Worm (Caenorhabditis elegans): ENCODE data around the gene nep-16.
"Not testable (repeated sequence)": the region's sequence is repeated elsewhere in the genome, so short reads cannot be mapped to it uniquely, and the experiment has no call there.

Gene nep-16

ce11 chrIV:7641758-7642157, at the start of gene nep-16:
Gene nep-16 (minus strand): TSS chrIV:7641858.
- TF ChIP-seq unc-62 (GFP tag; optimal IDR thresholded peaks at IDR 0.05), result no peak

- no peak for TF ChIP-seq unc-62 (GFP tag; optimal IDR thresholded peaks at IDR 0.05)
Measured at ce11 chrIV:7689326-7689725, 47.7 kb upstream of the nep-16 start.

- TF ChIP-seq unc-62 (GFP tag; optimal IDR thresholded peaks at IDR 0.05), result no peak
Measured at ce11 chrIV:7679120-7679519, 37.5 kb upstream of the nep-16 start.

ce11 chrIV:7674874-7675273, 33.2 kb upstream of the nep-16 start, which contains the start of gene itr-1:
Gene itr-1 (plus strand): TSS chrIV:7675174.
- no peak for TF ChIP-seq unc-62 (GFP tag; optimal IDR thresholded peaks at IDR 0.05)

- TF ChIP-seq unc-62 (GFP tag; optimal IDR thresholded peaks at IDR 0.05), result no peak
Measured at ce11 chrIV:7672872-7673271, 31.2 kb upstream of the nep-16 start, which contains the start of gene C08G9.2. Gene C08G9.2 (minus strand): TSS chrIV:7672972.

ce11 chrIV:7663006-7663405, 21.3 kb upstream of the nep-16 start:
- no peak for TF ChIP-seq unc-62 (GFP tag; optimal IDR thresholded peaks at IDR 0.05)

- TF ChIP-seq unc-62 (GFP tag; optimal IDR thresholded peaks at IDR 0.05), result no peak
Measured at ce11 chrIV:7661569-7661968, 19.9 kb upstream of the nep-16 start.

ce11 chrIV:7659481-7659880, 17.8 kb upstream of the nep-16 start:
- no peak for TF ChIP-seq unc-62 (GFP tag; optimal IDR thresholded peaks at IDR 0.05)

ce11 chrIV:7658589-7658988, 16.9 kb upstream of the nep-16 start, which contains the start of gene C08G9.1:
Gene C08G9.1 (plus strand): TSS chrIV:7658763.
- no peak for TF ChIP-seq unc-62 (GFP tag; optimal IDR thresholded peaks at IDR 0.05)

- no peak for TF ChIP-seq unc-62 (GFP tag; optimal IDR thresholded peaks at IDR 0.05)
Measured at ce11 chrIV:7654212-7654778, 12.6 kb upstream of the nep-16 start, which contains the start of gene nrde-4. Gene nrde-4 (minus strand): TSS chrIV:7654262.

ce11 chrIV:7653198-7653597, 11.5 kb upstream of the nep-16 start:
- TF ChIP-seq unc-62 (GFP tag; optimal IDR thresholded peaks at IDR 0.05), result no peak

- TF ChIP-seq unc-62 (GFP tag; optimal IDR thresholded peaks at IDR 0.05), result no peak
Measured at ce11 chrIV:7651120-7651519, 9.5 kb upstream of the nep-16 start, which contains the start of gene cima-1. Gene cima-1 (plus strand): TSS chrIV:7651459.

ce11 chrIV:7650433-7650832, 8.8 kb upstream of the nep-16 start:
- no peak for TF ChIP-seq unc-62 (GFP tag; optimal IDR thresholded peaks at IDR 0.05)

- TF ChIP-seq unc-62 (GFP tag; optimal IDR thresholded peaks at IDR 0.05), result no peak
Measured at ce11 chrIV:7646861-7647260, 5.2 kb upstream of the nep-16 start.

- TF ChIP-seq unc-62 (GFP tag; optimal IDR thresholded peaks at IDR 0.05), result no peak
Measured at ce11 chrIV:7646119-7646518, 4.5 kb upstream of the nep-16 start, which contains the start of gene hmg-5. Gene hmg-5 (minus strand): TSS chrIV:7646219.

- TF ChIP-seq unc-62 (GFP tag; optimal IDR thresholded peaks at IDR 0.05), result no peak
Measured at ce11 chrIV:7642971-7643370, 1.3 kb upstream of the nep-16 start, which contains the start of gene nlp-20. Gene nlp-20 (minus strand): TSS chrIV:7643071.

ce11 chrIV:7634578-7634977, 7.1 kb downstream of the nep-16 start, which contains the start of gene warf-1:
Gene warf-1 (plus strand): TSS chrIV:7634786.
- not testable (repeated sequence) for TF ChIP-seq unc-62 (GFP tag; optimal IDR thresholded peaks at IDR 0.05)

ce11 chrIV:7633020-7633419, 8.6 kb downstream of the nep-16 start, which contains the start of gene plp-1:
Gene plp-1 (plus strand): TSS chrIV:7633360.
- TF ChIP-seq unc-62 (GFP tag; optimal IDR thresholded peaks at IDR 0.05), result no peak
